Worm (Caenorhabditis elegans) whole organism, late embryonic: Measurements from ENCODE around the gene nhr-173.

Experiments used
- C38D4.7 ChIP-seq: fragments of 200-800 bp; sonication (Bioruptor generic); optimal IDR thresholded peaks from 2 replicates; lab custom pipeline; 2018; ENCODE audit warnings: mild to moderate bottlenecking, missing genetic modification characterization, moderate library complexity, missing compliant biosample characterization
- F13H6.1 ChIP-seq: sonication (generic microtip); optimal IDR thresholded peaks from 2 replicates; lab custom pipeline; 2016; ENCODE audit warnings: missing genetic modification characterization, missing compliant biosample characterization
- T23F11.4 ChIP-seq: fragments of 200-800 bp; sonication (Bioruptor generic); optimal IDR thresholded peaks from 2 replicates; lab custom pipeline; 2018; ENCODE audit warnings: mild to moderate bottlenecking, missing genetic modification characterization, missing compliant biosample characterization
- Y22D7AL.16 ChIP-seq: sonication (generic microtip); optimal IDR thresholded peaks from 2 replicates; lab custom pipeline; 2016; ENCODE audit warnings: missing genetic modification characterization, missing compliant biosample characterization
- ceh-2 ChIP-seq: sonication (generic microtip); optimal IDR thresholded peaks from 2 replicates; lab custom pipeline; 2016; ENCODE audit warnings: missing genotype, missing genetic modification characterization, missing compliant biosample characterization
- ceh-22 ChIP-seq: sonication (generic microtip); optimal IDR thresholded peaks from 2 replicates; lab custom pipeline; 2017; ENCODE audit warnings: missing biosample characterization, missing genetic modification characterization
- ceh-31 ChIP-seq: sonication (generic microtip); optimal IDR thresholded peaks from 2 replicates; lab custom pipeline; 2016; ENCODE audit warnings: missing genetic modification characterization, missing compliant biosample characterization
- ceh-34 ChIP-seq: sonication (generic microtip); optimal IDR thresholded peaks from 2 replicates; lab custom pipeline; 2016; ENCODE audit warnings: mild to moderate bottlenecking, missing genetic modification characterization, missing compliant biosample characterization
- ceh-45 ChIP-seq: fragments of 200-800 bp; sonication (Bioruptor generic); IDR thresholded peaks from 2 replicates; pipeline ENCODE4 v1.3.6; 2022; ENCODE audit warnings: missing genetic modification reagents, missing genetic modification characterization, missing compliant biosample characterization
- ceh-9 ChIP-seq: sonication (generic microtip); optimal IDR thresholded peaks from 2 replicates; lab custom pipeline; 2016; ENCODE audit warnings: mild to moderate bottlenecking, missing genetic modification characterization, inconsistent platforms, missing compliant biosample characterization
- che-1 ChIP-seq: sonication (generic microtip); optimal IDR thresholded peaks from 2 replicates; lab custom pipeline; 2016; ENCODE audit warnings: mild to moderate bottlenecking, missing genetic modification characterization, missing compliant biosample characterization
- dmd-4 ChIP-seq: sonication (generic microtip); optimal IDR thresholded peaks from 2 replicates; lab custom pipeline; 2016; ENCODE audit warnings: borderline replicate concordance, missing genetic modification characterization, missing compliant biosample characterization
- elt-2 ChIP-seq: sonication (generic microtip); optimal IDR thresholded peaks from 2 replicates; lab custom pipeline; 2016; ENCODE audit warnings: missing genetic modification reagents, missing genetic modification characterization, missing compliant biosample characterization
- elt-4 ChIP-seq: sonication (generic microtip); optimal IDR thresholded peaks from 2 replicates; lab custom pipeline; 2016; ENCODE audit warnings: missing genetic modification characterization, missing compliant biosample characterization
- ets-4 ChIP-seq: sonication (generic microtip); optimal IDR thresholded peaks from 2 replicates; lab custom pipeline; 2016; ENCODE audit warnings: missing genetic modification characterization, missing compliant biosample characterization
- eyg-1 ChIP-seq: sonication (generic microtip); optimal IDR thresholded peaks from 2 replicates; lab custom pipeline; 2016; ENCODE audit warnings: missing genotype, missing genetic modification characterization, missing compliant biosample characterization
- fax-1 ChIP-seq: sonication (generic microtip); optimal IDR thresholded peaks from 2 replicates; lab custom pipeline; 2016; ENCODE audit warnings: missing genotype, missing genetic modification characterization, missing compliant biosample characterization
- hlh-15 ChIP-seq: sonication (generic microtip); optimal IDR thresholded peaks from 2 replicates; lab custom pipeline; 2016; ENCODE audit warnings: missing genetic modification characterization, missing compliant biosample characterization
- hlh-8 ChIP-seq: sonication (generic microtip); optimal IDR thresholded peaks from 2 replicates; lab custom pipeline; 2016; ENCODE audit warnings: missing genotype, missing genetic modification characterization, missing compliant biosample characterization
- lin-11 ChIP-seq: fragments of 200-800 bp; sonication (Bioruptor generic); optimal IDR thresholded peaks from 2 replicates; lab custom pipeline; 2018; ENCODE audit warnings: mild to moderate bottlenecking, missing genetic modification characterization, missing compliant biosample characterization
- nfya-1 ChIP-seq: sonication (generic microtip); optimal IDR thresholded peaks from 2 replicates; lab custom pipeline; 2017; ENCODE audit warnings: missing genetic modification characterization, mild to moderate bottlenecking, missing compliant biosample characterization, antibody characterized with exemption, moderate library complexity
- nhr-11 ChIP-seq: fragments of 150-350 bp; optimal IDR thresholded peaks from 2 replicates; lab custom pipeline; 2014; ENCODE audit warnings: missing biosample characterization, missing genetic modification characterization
- nhr-232 ChIP-seq: sonication (generic microtip); optimal IDR thresholded peaks from 2 replicates; lab custom pipeline; 2016; ENCODE audit warnings: missing genetic modification characterization, missing compliant biosample characterization
- npax-4 ChIP-seq: sonication (generic microtip); optimal IDR thresholded peaks from 2 replicates; lab custom pipeline; 2016; ENCODE audit warnings: missing genetic modification characterization, missing compliant biosample characterization
- odd-2 ChIP-seq: sonication (generic microtip); optimal IDR thresholded peaks from 2 replicates; lab custom pipeline; 2017; ENCODE audit warnings: antibody characterized with exemption, mild to moderate bottlenecking, missing genetic modification characterization, missing compliant biosample characterization
- pha-4 ChIP-seq: fragments of 150-350 bp; optimal IDR thresholded peaks from 2 replicates; lab custom pipeline; 2018; ENCODE audit warnings: missing biosample characterization, missing genetic modification reagents, missing genetic modification characterization
- sox-2 ChIP-seq: fragments of 200-800 bp; sonication (Bioruptor generic); IDR thresholded peaks from 2 replicates; pipeline ENCODE4 v1.3.6; 2022; ENCODE audit warnings: missing genetic modification reagents, missing genetic modification characterization, missing compliant biosample characterization
- tbx-7 ChIP-seq: sonication (generic microtip); optimal IDR thresholded peaks from 2 replicates; lab custom pipeline; 2016; ENCODE audit warnings: missing genotype, missing genetic modification characterization, missing compliant biosample characterization
- ttx-3 ChIP-seq: sonication (generic microtip); optimal IDR thresholded peaks from 2 replicates; lab custom pipeline; 2016; ENCODE audit warnings: missing genetic modification reagents, missing genetic modification characterization, missing compliant biosample characterization
- unc-3 ChIP-seq, 2 experiments: fragments of 200-800 bp in 1 of 2; sonication (Bioruptor generic) in 1 of 2; sonication (generic microtip) in 1 of 2; conservative IDR thresholded peaks in 1 of 2; optimal IDR thresholded peaks in 1 of 2; 2 replicates each; pipeline versions ENCODE4 v1.3.6 to Lab custom; 2016 to 2022; ENCODE audit warnings: missing compliant biosample characterization in 2 of 2, missing genetic modification characterization in 2 of 2, missing genetic modification reagents in 1 of 2
- unc-42 ChIP-seq: sonication (generic microtip); optimal IDR thresholded peaks from 2 replicates; lab custom pipeline; 2016; ENCODE audit warnings: missing genotype, missing genetic modification characterization, missing compliant biosample characterization
- zip-5 ChIP-seq: sonication (generic microtip); optimal IDR thresholded peaks from 2 replicates; lab custom pipeline; 2016; ENCODE audit warnings: missing genetic modification characterization, missing compliant biosample characterization

nhr-173 gene

ce11 chrX:6654139-6654538 is 1.2 kb upstream of the nhr-173 start:
- no peak for TF ChIP-seq che-1 (tag; lab: Kevin White, UChicago)
- TF ChIP-seq unc-42 (tag; lab: Kevin White, UChicago): no peak
- no peak for TF ChIP-seq ceh-45 (GFP tag; lab: Robert Waterston, UW)
- no peak for TF ChIP-seq ceh-2 (tag; lab: Kevin White, UChicago)
- TF ChIP-seq pha-4: no peak
- TF ChIP-seq dmd-4 (tag; lab: Kevin White, UChicago): no peak
- no peak for TF ChIP-seq ttx-3
- TF ChIP-seq ceh-22: no peak
- no peak for TF ChIP-seq ceh-9
- TF ChIP-seq ets-4 (tag; lab: Kevin White, UChicago): no peak

DNA sequence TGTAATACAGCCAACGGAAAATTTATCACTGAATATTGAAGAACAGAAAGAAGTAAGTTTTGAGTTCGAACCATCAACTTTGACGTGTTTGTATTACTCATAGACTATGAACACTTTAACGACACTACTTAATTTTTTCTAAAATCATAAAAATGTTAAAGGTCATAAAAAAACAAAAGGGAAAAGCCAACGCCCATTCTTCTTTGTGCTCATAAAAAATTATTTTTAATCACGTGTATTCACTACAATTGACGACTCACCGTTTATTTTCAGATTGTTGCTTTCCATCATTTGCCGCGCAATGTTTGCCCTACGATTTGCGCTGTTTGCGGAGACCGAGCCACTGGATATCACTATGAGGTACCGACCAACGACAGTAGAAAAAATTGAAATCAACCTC is 923 bp downstream of the nhr-173 start:
- TF ChIP-seq zip-5 (tag; lab: Kevin White, UChicago): no peak
- no peak for TF ChIP-seq Y22D7AL.16
- TF ChIP-seq unc-3 (GFP tag; conservative IDR thresholded peaks at IDR 0.05; lab: Robert Waterston, UW): no peak
- TF ChIP-seq unc-3 (tag; optimal IDR thresholded peaks at IDR 0.05; lab: Kevin White, UChicago): no peak
- no peak for TF ChIP-seq tbx-7 (tag; lab: Kevin White, UChicago)
- TF ChIP-seq ets-4 (tag; lab: Kevin White, UChicago): no peak

DNA sequence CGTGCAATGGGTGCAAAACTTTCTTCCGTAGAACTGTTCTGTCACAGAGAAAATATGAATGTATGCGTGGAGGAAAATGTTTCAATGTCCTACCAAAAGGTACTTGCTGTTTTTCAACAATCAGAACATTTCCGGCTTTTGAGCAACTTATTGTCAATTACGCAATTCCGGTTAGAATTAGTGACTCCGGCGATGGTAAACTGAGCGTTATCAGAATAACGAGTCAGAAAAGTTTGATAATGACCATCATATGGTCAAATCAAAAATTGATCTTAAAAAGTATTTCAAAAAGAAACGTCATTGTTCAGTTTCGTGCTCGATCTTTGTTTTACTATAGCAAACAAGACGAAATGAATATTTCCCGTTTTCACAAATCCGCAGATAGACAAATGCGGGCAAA is 1.4 kb downstream of the nhr-173 start:
- TF ChIP-seq C38D4.7 (GFP tag; lab: Kevin White, UChicago) (no peak), ceh-34 (no peak), odd-2 (tag; lab: Kevin White, UChicago) (no peak), ceh-9 (no peak), hlh-15 (tag; lab: Kevin White, UChicago) (no peak), eyg-1 (no peak), fax-1 (tag; lab: Kevin White, UChicago) (no peak), ceh-31 (tag; lab: Kevin White, UChicago) (no peak)

DNA sequence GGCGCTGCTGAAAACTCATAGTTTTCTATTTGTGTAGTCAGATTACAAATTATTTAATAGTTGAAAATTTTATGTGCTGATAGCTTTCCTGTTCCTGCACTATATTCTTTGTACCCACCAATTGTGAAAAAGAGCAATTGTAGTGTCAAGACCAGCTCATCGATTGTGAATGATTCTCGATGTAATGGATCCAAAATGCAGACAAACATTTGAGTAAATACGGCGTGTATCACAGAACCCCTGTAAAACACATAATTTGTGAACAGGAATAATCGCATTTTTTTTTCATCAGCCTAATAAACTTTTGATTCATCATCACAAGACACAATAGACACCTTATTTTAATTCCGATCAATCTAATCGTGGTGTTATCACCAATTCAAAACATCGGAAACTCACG is 6.9 kb downstream of the nhr-173 start:
- no peak for TF ChIP-seq F13H6.1
- TF ChIP-seq unc-3 (GFP tag; conservative IDR thresholded peaks at IDR 0.05; lab: Robert Waterston, UW): no peak
- TF ChIP-seq unc-3 (tag; optimal IDR thresholded peaks at IDR 0.05; lab: Kevin White, UChicago): no peak
- TF ChIP-seq hlh-8 (tag; lab: Kevin White, UChicago): no peak
- TF ChIP-seq elt-2 (tag; lab: Kevin White, UChicago): no peak
- TF ChIP-seq nfya-1 (tag; lab: Kevin White, UChicago): no peak
- TF ChIP-seq hlh-15 (tag; lab: Kevin White, UChicago): no peak
- no peak for TF ChIP-seq elt-4 (tag; lab: Kevin White, UChicago)
- TF ChIP-seq nhr-232 (tag; lab: Kevin White, UChicago): no peak
- TF ChIP-seq ceh-45 (GFP tag; lab: Robert Waterston, UW): no peak
- TF ChIP-seq sox-2 (GFP tag; lab: Robert Waterston, UW): no peak
- no peak for TF ChIP-seq lin-11 (tag; lab: Kevin White, UChicago)
- TF ChIP-seq nhr-11 (tag; lab: Kevin White, UChicago): no peak
- TF ChIP-seq T23F11.4 (GFP tag; lab: Kevin White, UChicago): no peak
- TF ChIP-seq, all 69 proteins: peak for 0

- TF ChIP-seq npax-4 (tag; lab: Kevin White, UChicago) (no peak), ceh-22 (no peak), fax-1 (tag; lab: Kevin White, UChicago) (no peak)
Observed at ce11 chrX:6663780-6664437, 8.6 kb downstream of the nhr-173 start.
